Fruit fly (Drosophila melanogaster): Measurements from ENCODE around the gene CG15765.

Gene CG15765

DNA sequence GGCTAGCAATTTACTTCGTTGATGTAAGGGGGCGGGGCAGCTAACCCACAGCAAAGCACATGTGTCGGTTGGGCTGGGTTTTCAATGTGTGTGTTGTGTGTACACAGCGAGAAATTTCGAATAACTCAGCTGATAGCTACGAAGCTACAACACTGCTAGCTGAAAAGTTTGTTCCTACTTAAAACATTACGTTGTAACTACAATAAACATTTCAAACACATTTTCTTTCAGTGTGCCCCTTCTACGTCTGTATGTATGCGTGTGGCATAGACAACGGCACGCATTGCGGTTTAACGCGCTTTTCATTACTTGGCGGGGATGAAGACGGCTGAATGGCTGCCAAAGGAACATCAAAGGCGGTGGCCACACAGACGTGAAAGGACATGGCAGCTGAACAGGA lies 29.2 kb downstream of the CG15765 start (continued):
- TF ChIP-seq NC2α (GFP tag; optimal IDR thresholded peaks at IDR 0.05): no peak
- no peak for TF ChIP-seq tio (GFP tag; optimal IDR thresholded peaks at IDR 0.05)
- TF ChIP-seq fd96Cb (tag; optimal IDR thresholded peaks at IDR 0.05): peak; percentile 15
- TF ChIP-seq CG11093 (GFP tag; IDR thresholded peaks at IDR 0.05): no peak
- no peak for TF ChIP-seq br (optimal IDR thresholded peaks at IDR 0.05)
- no peak for TF ChIP-seq CG14710 (tag; optimal IDR thresholded peaks at IDR 0.05)
- TF ChIP-seq CG12219 (GFP tag; optimal IDR thresholded peaks at IDR 0.05): peak; percentile 12
- TF ChIP-seq Hr39 (optimal IDR thresholded peaks at IDR 0.05): no peak
- no peak for TF ChIP-seq repo (GFP tag; optimal IDR thresholded peaks at IDR 0.05)
- no peak for TF ChIP-seq corto (GFP tag; optimal IDR thresholded peaks at IDR 0.05)
- TF ChIP-seq CG15269 (tag; optimal IDR thresholded peaks at IDR 0.05): peak; percentile 36
- TF ChIP-seq chif (GFP tag; optimal IDR thresholded peaks at IDR 0.05): no peak
- TF ChIP-seq Hand (GFP tag; optimal IDR thresholded peaks at IDR 0.05): peak; percentile 24
- TF ChIP-seq CG15011 (GFP tag; optimal IDR thresholded peaks at IDR 0.05): no peak
- no peak for TF ChIP-seq gfzf (GFP tag; optimal IDR thresholded peaks at IDR 0.05)
- TF ChIP-seq CG11456 (GFP tag; IDR thresholded peaks at IDR 0.05): peak; percentile 48; the same call in 1 of the 3 replicates
- TF ChIP-seq CG2129 (GFP tag; IDR thresholded peaks at IDR 0.05; ENCODE audit: partially characterized antibody): no peak
- no peak for TF ChIP-seq inv (GFP tag; IDR thresholded peaks at IDR 0.05; ENCODE audit: partially characterized antibody)
- no peak for TF ChIP-seq fd102C (GFP tag; optimal IDR thresholded peaks at IDR 0.05)
- no peak for TF ChIP-seq croc (GFP tag; conservative IDR thresholded peaks at IDR 0.05)
- TF ChIP-seq pfk (GFP tag; optimal IDR thresholded peaks at IDR 0.05): no peak
- TF ChIP-seq CG6854 (GFP tag; optimal IDR thresholded peaks at IDR 0.05): no peak
- no peak for TF ChIP-seq Mad (GFP tag; optimal IDR thresholded peaks at IDR 0.05)
- peak; percentile 44 for TF ChIP-seq CG9932 (GFP tag; IDR thresholded peaks at IDR 0.05)
- no peak for TF ChIP-seq gcm2 (GFP tag; optimal IDR thresholded peaks at IDR 0.05)
- no peak for TF ChIP-seq pita (GFP tag; optimal IDR thresholded peaks at IDR 0.05)
- no peak for TF ChIP-seq CG8765 (GFP tag; IDR thresholded peaks at IDR 0.05)
- no peak for TF ChIP-seq CG1233 (GFP tag; optimal IDR thresholded peaks at IDR 0.05)
- no peak for TF ChIP-seq CG6683 (GFP tag; optimal IDR thresholded peaks at IDR 0.05)
- TF ChIP-seq luna (GFP tag; optimal IDR thresholded peaks at IDR 0.05): no peak
- TF ChIP-seq Dbx (GFP tag; IDR thresholded peaks at IDR 0.05): 0 out of 3 replicates have a peak, but pooled peaks have one; percentile 23
- TF ChIP-seq Optix (GFP tag; IDR thresholded peaks at IDR 0.05): peak; percentile 34; the same call in 2 of the 3 replicates
- no peak for TF ChIP-seq CG4707 (GFP tag; optimal IDR thresholded peaks at IDR 0.05)
- TF ChIP-seq PHDP (tag; optimal IDR thresholded peaks at IDR 0.05): peak; percentile 17
- no peak for TF ChIP-seq H15 (GFP tag; IDR thresholded peaks at IDR 0.05)
- no peak for TF ChIP-seq wek (GFP tag; optimal IDR thresholded peaks at IDR 0.05)
- no peak for TF ChIP-seq CG17802 (tag; optimal IDR thresholded peaks at IDR 0.05)
- no peak for TF ChIP-seq CG9437 (GFP tag; optimal IDR thresholded peaks at IDR 0.05)
- no peak for TF ChIP-seq chinmo (GFP tag; IDR thresholded peaks at IDR 0.05; ENCODE audit: partially characterized antibody)
- TF ChIP-seq CG13775 (GFP tag; optimal IDR thresholded peaks at IDR 0.05): no peak
- peak; percentile 36 for TF ChIP-seq Hsf (GFP tag; optimal IDR thresholded peaks at IDR 0.05)
- no peak for TF ChIP-seq aop (GFP tag; IDR thresholded peaks at IDR 0.05)
- peak; percentile 29; the same call in 1 of the 2 replicates for TF ChIP-seq CG14667 (GFP tag; IDR thresholded peaks at IDR 0.05)
- TF ChIP-seq Lpt (GFP tag; optimal IDR thresholded peaks at IDR 0.05): no peak
- TF ChIP-seq E2f2 (GFP tag; IDR thresholded peaks at IDR 0.05): 0 out of 2 replicates have a peak, but pooled peaks have one; percentile 8
- TF ChIP-seq nom (GFP tag; optimal IDR thresholded peaks at IDR 0.05): no peak
- TF ChIP-seq NfI (GFP tag; optimal IDR thresholded peaks at IDR 0.05): peak; percentile 11
- no peak for TF ChIP-seq al (GFP tag; IDR thresholded peaks at IDR 0.05)
- no peak for TF ChIP-seq peb (GFP tag; IDR thresholded peaks at IDR 0.05)
- TF ChIP-seq Trl (optimal IDR thresholded peaks at IDR 0.05): no peak
- TF ChIP-seq Trl (GFP tag; optimal IDR thresholded peaks at IDR 0.05): no peak
- no peak for TF ChIP-seq Doc3 (GFP tag; IDR thresholded peaks at IDR 0.05; ENCODE audit: partially characterized antibody)
